Fruit fly (Drosophila melanogaster): Measurements from ENCODE around the gene CG9109.
A peak's percentile ranks its signal among the peaks of the same experiment; 100 is the strongest.

CG9109 gene

dm6 chr2L:6076143-6076542 is 41.9 kb upstream of the CG9109 start (continued):
- TF ChIP-seq repo (GFP tag; optimal IDR thresholded peaks at IDR 0.05) (no peak), CG14441 (GFP tag; IDR thresholded peaks at IDR 0.05) (no peak), Pdp1 (GFP tag; optimal IDR thresholded peaks at IDR 0.05) (peak in 1 of 2 experiments; percentile 98), fd64A (GFP tag; optimal IDR thresholded peaks at IDR 0.05) (no peak), Fer1 (GFP tag; optimal IDR thresholded peaks at IDR 0.05) (no peak)

DNA sequence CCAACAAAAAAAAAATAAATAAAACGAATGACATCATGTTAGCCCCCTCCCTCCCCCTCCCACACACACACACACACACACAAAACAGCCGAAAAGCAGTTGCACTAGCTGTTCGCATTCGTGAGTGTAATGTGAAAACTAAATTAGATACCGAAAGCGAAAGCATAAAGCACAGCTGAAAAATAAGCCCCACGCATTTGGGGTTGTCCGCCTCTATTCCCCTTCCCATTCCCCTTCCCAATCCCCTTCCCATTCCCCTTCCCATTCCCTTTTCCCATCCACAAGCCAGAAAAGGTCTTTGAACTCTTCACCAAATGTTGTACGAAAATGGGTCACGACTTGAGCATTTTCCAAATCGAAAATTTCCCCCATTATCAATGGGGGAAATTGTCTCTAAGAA is 41.1 kb upstream of the CG9109 start:
- TF ChIP-seq sim (GFP tag; IDR thresholded peaks at IDR 0.05) = no peak
- TF ChIP-seq Deaf1 (tag; optimal IDR thresholded peaks at IDR 0.05) = peak; percentile 48
- peak; percentile 28 for TF ChIP-seq CG18599 (GFP tag; optimal IDR thresholded peaks at IDR 0.05)
- TF ChIP-seq CG42726 (GFP tag; IDR thresholded peaks at IDR 0.05; ENCODE audit: partially characterized antibody) = peak; percentile 54; the same call in 1 of the 2 replicates
- no peak for TF ChIP-seq ab (GFP tag; optimal IDR thresholded peaks at IDR 0.05)
- 0 out of 3 replicates have a peak, but pooled peaks have one; percentile 59 for TF ChIP-seq ci (GFP tag; IDR thresholded peaks at IDR 0.05)
- TF ChIP-seq pros (GFP tag; optimal IDR thresholded peaks at IDR 0.05) = peak; percentile 90
- TF ChIP-seq CG12299 (tag; optimal IDR thresholded peaks at IDR 0.05) = no peak
- peak; percentile 41 for TF ChIP-seq CG10543 (GFP tag; optimal IDR thresholded peaks at IDR 0.05)
- peak; percentile 2 for TF ChIP-seq fd64A (GFP tag; optimal IDR thresholded peaks at IDR 0.05)
- TF ChIP-seq B-H2 (GFP tag; optimal IDR thresholded peaks at IDR 0.05) = no peak
- 0 out of 2 replicates have a peak, but pooled peaks have one; percentile 28 for TF ChIP-seq Scr (GFP tag; IDR thresholded peaks at IDR 0.05; ENCODE audit: partially characterized antibody)
- peak; percentile 43 for TF ChIP-seq Hr3 (GFP tag; optimal IDR thresholded peaks at IDR 0.05)
- peak; percentile 94 for TF ChIP-seq abd-A (tag; optimal IDR thresholded peaks at IDR 0.05)
- no peak for TF ChIP-seq sisA (GFP tag; IDR thresholded peaks at IDR 0.05)
- TF ChIP-seq CG13894 (tag; optimal IDR thresholded peaks at IDR 0.05) = peak; percentile 55
- TF ChIP-seq zf30C (GFP tag; optimal IDR thresholded peaks at IDR 0.05) = no peak
- TF ChIP-seq CG34224 (GFP tag; IDR thresholded peaks at IDR 0.05; ENCODE audit: partially characterized antibody) = no peak
- no peak for TF ChIP-seq CG14667 (GFP tag; IDR thresholded peaks at IDR 0.05)
- peak; percentile 9 for TF ChIP-seq CG6813 (GFP tag; optimal IDR thresholded peaks at IDR 0.05)
- no peak for TF ChIP-seq hkb (optimal IDR thresholded peaks at IDR 0.05)
- no peak for TF ChIP-seq hkb (GFP tag; IDR thresholded peaks at IDR 0.05)
- TF ChIP-seq kni (GFP tag; optimal IDR thresholded peaks at IDR 0.05) = peak; percentile 95
- TF ChIP-seq oc (tag; optimal IDR thresholded peaks at IDR 0.05) = peak; percentile 63
- TF ChIP-seq CG10654 (GFP tag; optimal IDR thresholded peaks at IDR 0.05) = no peak
- no peak for TF ChIP-seq gro (GFP tag; optimal IDR thresholded peaks at IDR 0.05)
- no peak for TF ChIP-seq CG12236 (GFP tag; optimal IDR thresholded peaks at IDR 0.05)
- peak; percentile 66; the same call in 2 of the 3 replicates for TF ChIP-seq sr (GFP tag; IDR thresholded peaks at IDR 0.05)
- no peak for TF ChIP-seq vvl (GFP tag; IDR thresholded peaks at IDR 0.05)
- TF ChIP-seq ro (GFP tag; IDR thresholded peaks at IDR 0.05) = no peak
- TF ChIP-seq Sry-δ (GFP tag; optimal IDR thresholded peaks at IDR 0.05) = no peak
- no peak for TF ChIP-seq CG31365 (tag; optimal IDR thresholded peaks at IDR 0.05)
- TF ChIP-seq CG10267 (tag; optimal IDR thresholded peaks at IDR 0.05) = no peak
- TF ChIP-seq chm (GFP tag; IDR thresholded peaks at IDR 0.05) = peak; percentile 57; the same call in 1 of the 2 replicates
- TF ChIP-seq Xbp1 (GFP tag; optimal IDR thresholded peaks at IDR 0.05) = no peak
- no peak for TF ChIP-seq CG10366 (GFP tag; IDR thresholded peaks at IDR 0.05)
- TF ChIP-seq NFAT (GFP tag; IDR thresholded peaks at IDR 0.05) = no peak
- no peak for TF ChIP-seq dm (GFP tag; optimal IDR thresholded peaks at IDR 0.05)
- TF ChIP-seq ewg (GFP tag; optimal IDR thresholded peaks at IDR 0.05) = no peak
- TF ChIP-seq Usf (GFP tag; optimal IDR thresholded peaks at IDR 0.05) = no peak
- peak; percentile 22; the same call in 1 of the 2 replicates for TF ChIP-seq ara (GFP tag; IDR thresholded peaks at IDR 0.05)
- peak; percentile 94 for TF ChIP-seq z (GFP tag; IDR thresholded peaks at IDR 0.05)
- TF ChIP-seq CG6254 (GFP tag; optimal IDR thresholded peaks at IDR 0.05) = peak; percentile 33
- peak; percentile 95 for TF ChIP-seq CG7745 (tag; optimal IDR thresholded peaks at IDR 0.05)
- TF ChIP-seq sd (tag; optimal IDR thresholded peaks at IDR 0.05) = peak; percentile 6
